Fruit fly (Drosophila melanogaster): ENCODE measurements around the gene tefu.
A peak's percentile ranks its signal among the peaks of the same experiment; 100 is the strongest.

Gene tefu

DNA sequence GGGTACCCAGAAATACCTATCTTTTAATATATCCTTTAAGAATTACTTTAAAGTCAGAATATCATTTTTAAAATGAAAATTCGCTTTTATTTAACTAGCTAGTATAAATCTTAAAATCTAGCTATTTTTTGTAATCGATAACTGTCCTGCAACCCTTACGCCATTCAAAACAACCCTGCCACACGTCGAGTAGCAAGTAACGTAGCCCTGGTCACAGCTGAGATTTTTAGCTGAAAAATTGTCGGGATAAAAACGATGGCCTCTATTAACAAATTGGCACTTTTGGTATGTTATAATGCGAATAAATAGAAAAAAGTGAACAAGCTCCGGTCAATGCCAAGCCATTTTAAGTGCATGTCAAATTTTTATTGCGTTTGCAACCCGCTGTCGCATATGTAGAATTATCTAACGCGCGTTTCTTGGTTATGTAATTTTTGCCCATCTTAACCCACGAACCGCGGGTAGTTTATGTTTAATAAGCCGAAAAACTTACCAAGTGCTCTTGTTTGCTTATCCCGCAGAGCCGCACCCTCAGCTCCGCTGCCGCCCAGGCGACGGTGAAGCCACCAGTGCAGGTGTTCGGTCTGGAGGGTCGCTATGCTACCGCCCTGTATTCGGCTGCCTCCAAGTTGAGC lies 23.5 kb upstream of the tefu start, which contains the start of gene ATPsynO (continued):
- peak; percentile 22; the same call in 1 of the 2 replicates for TF ChIP-seq CG9932 (GFP tag; IDR thresholded peaks at IDR 0.05)
- TF ChIP-seq CG42726 (GFP tag; IDR thresholded peaks at IDR 0.05; ENCODE audit: partially characterized antibody) = peak; percentile 18; the same call in 1 of the 2 replicates
- no peak for TF ChIP-seq CG6175 (GFP tag; IDR thresholded peaks at IDR 0.05)
- TF ChIP-seq NfI (GFP tag; optimal IDR thresholded peaks at IDR 0.05) = peak; percentile 29
- peak; percentile 35 for TF ChIP-seq Xbp1 (GFP tag; optimal IDR thresholded peaks at IDR 0.05)
- peak; percentile 18 for TF ChIP-seq CG7987 (GFP tag; optimal IDR thresholded peaks at IDR 0.05)
- TF ChIP-seq ranshi (GFP tag; IDR thresholded peaks at IDR 0.05) = no peak
- peak; percentile 59 for TF ChIP-seq CG2712 (tag; optimal IDR thresholded peaks at IDR 0.05)
- peak; percentile 11 for TF ChIP-seq CrebB (tag; optimal IDR thresholded peaks at IDR 0.05)
- TF ChIP-seq pzg (GFP tag; optimal IDR thresholded peaks at IDR 0.05) = peak; percentile 87
- peak; percentile 37 for TF ChIP-seq mam (GFP tag; optimal IDR thresholded peaks at IDR 0.05)
- TF ChIP-seq CG1603 (tag; optimal IDR thresholded peaks at IDR 0.05) = peak; percentile 79
- no peak for TF ChIP-seq wek (GFP tag; optimal IDR thresholded peaks at IDR 0.05)
- TF ChIP-seq B-H2 (GFP tag; optimal IDR thresholded peaks at IDR 0.05) = peak; percentile 57
- peak; percentile 64 for TF ChIP-seq Sry-δ (GFP tag; optimal IDR thresholded peaks at IDR 0.05)
- peak; percentile 57 for TF ChIP-seq dm (GFP tag; optimal IDR thresholded peaks at IDR 0.05)
- 0 out of 2 replicates have a peak, but pooled peaks have one; percentile 14 for TF ChIP-seq Xrp1 (GFP tag; IDR thresholded peaks at IDR 0.05)
- TF ChIP-seq nerfin-1 (tag; optimal IDR thresholded peaks at IDR 0.05) = peak; percentile 17
- peak; percentile 14 for TF ChIP-seq PHDP (tag; optimal IDR thresholded peaks at IDR 0.05)
- TF ChIP-seq her (GFP tag; optimal IDR thresholded peaks at IDR 0.05) = no peak
- TF ChIP-seq CG13287 (GFP tag; IDR thresholded peaks at IDR 0.05; ENCODE audit: partially characterized antibody) = peak; percentile 59; the same call in 1 of the 2 replicates
- no peak for TF ChIP-seq Asciz (GFP tag; optimal IDR thresholded peaks at IDR 0.05)
- peak; percentile 48 for TF ChIP-seq lilli (GFP tag; optimal IDR thresholded peaks at IDR 0.05)
- peak; percentile 98 for TF ChIP-seq sens (GFP tag)
- peak; percentile 62 for TF ChIP-seq CG12391 (tag; optimal IDR thresholded peaks at IDR 0.05)
- peak; percentile 23 for TF ChIP-seq Sin3A (optimal IDR thresholded peaks at IDR 0.05)
- peak; percentile 25 for TF ChIP-seq CG33557 (GFP tag; optimal IDR thresholded peaks at IDR 0.05)
- no peak for TF ChIP-seq Atf3 (GFP tag; optimal IDR thresholded peaks at IDR 0.05)
- TF ChIP-seq Hmx (GFP tag; optimal IDR thresholded peaks at IDR 0.05) = no peak
- TF ChIP-seq Fer3 (tag; optimal IDR thresholded peaks at IDR 0.05) = peak; percentile 23
- TF ChIP-seq jing (GFP tag; optimal IDR thresholded peaks at IDR 0.05) = no peak
- peak; percentile 98 for TF ChIP-seq CG2116 (GFP tag; optimal IDR thresholded peaks at IDR 0.05)
- peak; percentile 32 for TF ChIP-seq CG18262 (tag; optimal IDR thresholded peaks at IDR 0.05)
- peak; percentile 41; the same call in 1 of the 2 replicates for TF ChIP-seq E2f2 (GFP tag; IDR thresholded peaks at IDR 0.05)
- TF ChIP-seq pho (GFP tag; optimal IDR thresholded peaks at IDR 0.05) = peak; percentile 11
- no peak for TF ChIP-seq CG4328 (GFP tag; optimal IDR thresholded peaks at IDR 0.05)
- TF ChIP-seq MTF-1 (GFP tag; optimal IDR thresholded peaks at IDR 0.05; ENCODE audit: borderline replicate concordance) = no peak
- no peak for TF ChIP-seq Hr78 (GFP tag; optimal IDR thresholded peaks at IDR 0.05)
- peak; percentile 64 for TF ChIP-seq sug (tag; optimal IDR thresholded peaks at IDR 0.05)
- TF ChIP-seq Stat92E (GFP tag; optimal IDR thresholded peaks at IDR 0.05) = peak in 1 of 3 experiments; percentile 6
- TF ChIP-seq lbe (GFP tag; optimal IDR thresholded peaks at IDR 0.05) = peak; percentile 0
- peak; percentile 26 for TF ChIP-seq CG13296 (GFP tag; optimal IDR thresholded peaks at IDR 0.05)
- TF ChIP-seq onecut (GFP tag; IDR thresholded peaks at IDR 0.05) = peak; percentile 39; the same call in 1 of the 2 replicates
- peak; percentile 93 for TF ChIP-seq MESR4 (GFP tag; optimal IDR thresholded peaks at IDR 0.05)
- peak; percentile 12 for TF ChIP-seq CG9797 (GFP tag; optimal IDR thresholded peaks at IDR 0.05)
- peak; percentile 72 for TF ChIP-seq CG17912 (GFP tag; optimal IDR thresholded peaks at IDR 0.05)
- no peak for TF ChIP-seq psq (GFP tag; optimal IDR thresholded peaks at IDR 0.05)
- no peak for TF ChIP-seq fd64A (GFP tag; optimal IDR thresholded peaks at IDR 0.05)
- TF ChIP-seq Med (GFP tag) = peak; percentile 89

All from whole organism, embryonic.